Fruit fly (Drosophila melanogaster) whole organism, adult: ENCODE measurements around the gene Cerk.

Experiments
- CG7045 ChIP-seq: fragments of 200-800 bp; sonication (Bioruptor generic); optimal IDR thresholded peaks from 2 replicates; lab custom pipeline; 2017; ENCODE audit warnings: missing biosample characterization, mild to moderate bottlenecking, missing genetic modification characterization
- Crg-1 ChIP-seq: fragments of 200-800 bp; sonication (Bioruptor generic); optimal IDR thresholded peaks from 2 replicates; lab custom pipeline; 2016; ENCODE audit warnings: missing biosample characterization, missing genetic modification characterization

- TF ChIP-seq Crg-1 (GFP tag; lab: Kevin White, UChicago) = no peak
- no peak for TF ChIP-seq CG7045 (GFP tag; lab: Kevin White, UChicago)
Measured at dm6 chr3R:5363412-5363811, 4.7 kb downstream of the Cerk start.
